Worm (Caenorhabditis elegans) whole organism, late embryonic: Measurements from ENCODE around the gene nep-24.

Experiments used
- C08G9.2 ChIP-seq: sonication (generic microtip); optimal IDR thresholded peaks from 2 replicates; lab custom pipeline; 2016; ENCODE audit warnings: mild to moderate bottlenecking, missing genetic modification characterization, moderate library complexity, missing compliant biosample characterization
- K02D7.2 ChIP-seq: sonication (generic microtip); optimal IDR thresholded peaks from 2 replicates; lab custom pipeline; 2017; ENCODE audit warnings: mild to moderate bottlenecking, missing genetic modification characterization, missing compliant biosample characterization
- ceh-34 ChIP-seq: sonication (generic microtip); optimal IDR thresholded peaks from 2 replicates; lab custom pipeline; 2016; ENCODE audit warnings: mild to moderate bottlenecking, missing genetic modification characterization, missing compliant biosample characterization
- ceh-48 ChIP-seq: sonication (generic microtip); optimal IDR thresholded peaks from 2 replicates; lab custom pipeline; 2016; ENCODE audit warnings: missing genetic modification characterization, inconsistent platforms, missing compliant biosample characterization
- che-1 ChIP-seq: sonication (generic microtip); optimal IDR thresholded peaks from 2 replicates; lab custom pipeline; 2016; ENCODE audit warnings: mild to moderate bottlenecking, missing genetic modification characterization, missing compliant biosample characterization
- dve-1 ChIP-seq: sonication (generic microtip); optimal IDR thresholded peaks from 2 replicates; lab custom pipeline; 2017; ENCODE audit warnings: antibody characterized with exemption, mild to moderate bottlenecking, missing genetic modification characterization, missing compliant biosample characterization
- eyg-1 ChIP-seq: sonication (generic microtip); optimal IDR thresholded peaks from 2 replicates; lab custom pipeline; 2016; ENCODE audit warnings: missing genotype, missing genetic modification characterization, missing compliant biosample characterization
- fax-1 ChIP-seq: sonication (generic microtip); optimal IDR thresholded peaks from 2 replicates; lab custom pipeline; 2016; ENCODE audit warnings: missing genotype, missing genetic modification characterization, missing compliant biosample characterization
- hlh-15 ChIP-seq: sonication (generic microtip); optimal IDR thresholded peaks from 2 replicates; lab custom pipeline; 2016; ENCODE audit warnings: missing genetic modification characterization, missing compliant biosample characterization
- hlh-8 ChIP-seq: sonication (generic microtip); optimal IDR thresholded peaks from 2 replicates; lab custom pipeline; 2016; ENCODE audit warnings: missing genotype, missing genetic modification characterization, missing compliant biosample characterization
- madf-2 ChIP-seq: sonication (generic microtip); optimal IDR thresholded peaks from 2 replicates; lab custom pipeline; 2017; ENCODE audit warnings: missing genetic modification characterization, missing compliant biosample characterization
- mec-3 ChIP-seq: sonication (generic microtip); optimal IDR thresholded peaks from 2 replicates; lab custom pipeline; 2016; ENCODE audit warnings: borderline replicate concordance, missing genetic modification characterization, missing compliant biosample characterization
- nfya-1 ChIP-seq: sonication (generic microtip); optimal IDR thresholded peaks from 2 replicates; lab custom pipeline; 2017; ENCODE audit warnings: missing genetic modification characterization, mild to moderate bottlenecking, missing compliant biosample characterization, antibody characterized with exemption, moderate library complexity
- pat-9 ChIP-seq: fragments of 200-800 bp; sonication (Bioruptor generic); optimal IDR thresholded peaks from 2 replicates; lab custom pipeline; 2018; ENCODE audit warnings: mild to moderate bottlenecking, missing genetic modification characterization, moderate library complexity, missing compliant biosample characterization
- pax-1 ChIP-seq: fragments of 150-350 bp; optimal IDR thresholded peaks from 2 replicates; lab custom pipeline; 2014; ENCODE audit warnings: missing biosample characterization, missing genetic modification characterization
- pha-4 ChIP-seq: fragments of 150-350 bp; optimal IDR thresholded peaks from 2 replicates; lab custom pipeline; 2018; ENCODE audit warnings: missing biosample characterization, missing genetic modification reagents, missing genetic modification characterization
- ref-2 ChIP-seq: sonication (generic microtip); optimal IDR thresholded peaks from 2 replicates; lab custom pipeline; 2016; ENCODE audit warnings: missing genetic modification characterization, missing compliant biosample characterization
- rnt-1 ChIP-seq: sonication (generic microtip); optimal IDR thresholded peaks from 2 replicates; lab custom pipeline; 2016; ENCODE audit warnings: missing genetic modification characterization, missing compliant biosample characterization
- tbx-2 ChIP-seq: sonication (generic microtip); optimal IDR thresholded peaks from 2 replicates; lab custom pipeline; 2016; ENCODE audit warnings: missing genetic modification characterization, missing compliant biosample characterization
- unc-55 ChIP-seq: sonication (generic microtip); optimal IDR thresholded peaks from 2 replicates; lab custom pipeline; 2017; ENCODE audit warnings: missing biosample characterization, missing genetic modification reagents, missing genetic modification characterization

The nep-24 gene

DNA sequence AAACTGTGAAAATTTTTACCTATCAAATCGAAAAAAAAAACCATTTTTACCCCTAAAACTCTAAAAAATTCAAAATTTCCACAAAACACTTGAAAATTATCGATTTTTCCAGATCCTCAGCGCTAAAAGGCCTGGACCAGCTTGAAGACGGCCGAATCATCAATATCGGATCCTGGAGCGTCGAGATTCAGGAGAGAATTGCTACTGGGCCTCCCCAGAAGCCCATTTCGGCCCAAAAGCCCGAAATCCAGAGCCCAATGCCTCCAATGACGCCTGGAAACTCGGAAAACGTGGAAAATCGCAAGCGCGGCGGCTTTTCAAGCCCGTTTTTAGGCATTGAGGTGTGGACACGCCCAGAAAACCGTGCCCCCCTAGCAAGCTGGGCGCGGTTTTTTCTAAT lies 28.2 kb downstream of the nep-24 start:
- no peak for TF ChIP-seq eyg-1 (tag; lab: Kevin White, UChicago)
- no peak for TF ChIP-seq ceh-48 (tag; lab: Kevin White, UChicago)
- no peak for TF ChIP-seq pat-9 (tag; lab: Kevin White, UChicago)
- no peak for TF ChIP-seq ceh-34 (tag; lab: Kevin White, UChicago)
- no peak for TF ChIP-seq C08G9.2 (tag; lab: Kevin White, UChicago)
- no peak for TF ChIP-seq hlh-15 (tag; lab: Kevin White, UChicago)
- TF ChIP-seq K02D7.2 (tag; lab: Kevin White, UChicago), result no peak

ce11 chrIV:16962445-16962844 lies 38.3 kb downstream of the nep-24 start:
- TF ChIP-seq nfya-1 (tag; lab: Kevin White, UChicago) (no peak), rnt-1 (no peak), tbx-2 (tag; lab: Kevin White, UChicago) (no peak), fax-1 (tag; lab: Kevin White, UChicago) (no peak), pha-4 (tag; lab: Kevin White, UChicago) (no peak), che-1 (tag; lab: Kevin White, UChicago) (no peak), pat-9 (tag; lab: Kevin White, UChicago) (no peak), dve-1 (tag; lab: Kevin White, UChicago) (no peak), hlh-8 (no peak), madf-2 (tag; lab: Kevin White, UChicago) (no peak), pax-1 (tag; lab: Kevin White, UChicago) (no peak)

DNA sequence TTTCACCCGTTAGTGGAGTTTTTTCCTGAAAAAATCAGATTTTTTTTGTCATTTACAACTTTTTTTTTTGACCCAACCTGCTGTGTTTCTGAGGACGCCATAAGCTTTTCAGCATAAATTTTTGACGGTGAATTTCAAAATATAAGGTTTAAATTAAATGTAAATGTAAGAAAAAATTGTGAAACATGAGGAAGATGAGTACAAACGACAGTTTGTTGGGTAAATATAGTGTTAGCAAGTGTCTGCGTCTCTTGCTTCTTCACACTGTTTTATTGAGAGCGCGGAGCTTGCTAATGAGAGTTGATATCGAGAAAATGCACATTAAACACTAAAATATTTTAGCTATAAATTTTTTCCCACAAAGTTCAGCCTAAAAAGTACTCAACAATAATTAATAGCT lies 46.2 kb downstream of the nep-24 start, which contains the start of gene rom-3:
Gene rom-3, minus strand, starts transcription at position 101 of the 400 bp plus-strand sequence.
- no peak for TF ChIP-seq tbx-2 (tag; lab: Kevin White, UChicago)
- TF ChIP-seq pat-9 (tag; lab: Kevin White, UChicago), result no peak
- no peak for TF ChIP-seq mec-3 (tag; lab: Kevin White, UChicago)
- no peak for TF ChIP-seq K02D7.2 (tag; lab: Kevin White, UChicago)
- no peak for TF ChIP-seq unc-55 (GFP tag; lab: Kevin White, UChicago)
- no peak for TF ChIP-seq ref-2 (tag; lab: Kevin White, UChicago)
- TF ChIP-seq, all 69 proteins: peak for 0
